Fruit fly (Drosophila melanogaster) whole organism, embryonic: ENCODE data around the gene Pino.
A peak's percentile ranks its signal among the peaks of the same experiment; 100 is the strongest.

Experiments
- ATbp ChIP-seq: fragments of 200-800 bp; sonication (Bioruptor generic); optimal IDR thresholded peaks from 2 replicates; lab custom pipeline; 2017; ENCODE audit warnings: missing biosample characterization, mild to moderate bottlenecking, missing genetic modification characterization, missing genetic modification reagents
- B-H2 ChIP-seq: fragments of 200-800 bp; sonication (Bioruptor generic); optimal IDR thresholded peaks from 2 replicates; lab custom pipeline; 2018; ENCODE audit warnings: missing biosample characterization, mild to moderate bottlenecking, missing genetic modification characterization
- CG11398 ChIP-seq: fragments of 200-800 bp; sonication (Bioruptor generic); optimal IDR thresholded peaks from 2 replicates; lab custom pipeline; 2016; ENCODE audit warnings: missing biosample characterization, missing genetic modification characterization
- CG12744 ChIP-seq: fragments of 200-800 bp; sonication (Bioruptor generic); optimal IDR thresholded peaks from 2 replicates; lab custom pipeline; 2016; ENCODE audit warnings: missing biosample characterization, missing genetic modification characterization
- CG13296 ChIP-seq: fragments of 200-800 bp; sonication (Bioruptor generic); optimal IDR thresholded peaks from 3 replicates; lab custom pipeline; 2018; ENCODE audit warnings: missing biosample characterization, mild to moderate bottlenecking, missing genetic modification characterization
- CG13894 ChIP-seq: fragments of 200-800 bp; sonication (Bioruptor generic); optimal IDR thresholded peaks from 3 replicates; lab custom pipeline; 2018; ENCODE audit warnings: missing biosample characterization, mild to moderate bottlenecking, missing genetic modification characterization, moderate library complexity
- CG15696 ChIP-seq: fragments of 200-800 bp; sonication (Bioruptor generic); optimal IDR thresholded peaks from 2 replicates; lab custom pipeline; 2019; ENCODE audit warnings: missing biosample characterization, mild to moderate bottlenecking, missing genetic modification characterization, moderate library complexity
- CG17361 ChIP-seq: fragments of 200-800 bp; sonication (Bioruptor generic); IDR thresholded peaks from 3 replicates; pipeline ENCODE4 v1.3.6; 2022; ENCODE audit warnings: missing biosample characterization, missing genetic modification characterization
- CG17829 ChIP-seq: fragments of 200-800 bp; optimal IDR thresholded peaks from 2 replicates; lab custom pipeline; 2019; ENCODE audit warnings: missing biosample characterization, mild to moderate bottlenecking, missing genetic modification characterization, moderate library complexity
- CG1832 ChIP-seq: fragments of 200-800 bp; sonication (Bioruptor generic); optimal IDR thresholded peaks from 2 replicates; lab custom pipeline; 2017; ENCODE audit warnings: missing biosample characterization, mild to moderate bottlenecking, missing genetic modification characterization, inconsistent platforms
- CG18619 ChIP-seq: fragments of 200-800 bp; sonication (Bioruptor generic); optimal IDR thresholded peaks from 3 replicates; lab custom pipeline; 2017; ENCODE audit warnings: missing biosample characterization, mild to moderate bottlenecking, missing genetic modification characterization
- CG33213 ChIP-seq: fragments of 200-800 bp; sonication (Bioruptor generic); optimal IDR thresholded peaks from 3 replicates; lab custom pipeline; 2016; ENCODE audit warnings: missing biosample characterization, missing genetic modification characterization
- CG4360 ChIP-seq: fragments of 200-800 bp; sonication (Bioruptor generic); IDR thresholded peaks from 2 replicates; pipeline ENCODE4 v1.3.6; 2022; ENCODE audit warnings: missing biosample characterization, missing genetic modification characterization
- CG5180 ChIP-seq: fragments of 200-800 bp; sonication (Bioruptor generic); optimal IDR thresholded peaks from 3 replicates; lab custom pipeline; 2017; ENCODE audit warnings: missing biosample characterization, missing genetic modification characterization, mild to moderate bottlenecking, moderate library complexity, missing genetic modification reagents
- CG5245 ChIP-seq: fragments of 200-800 bp; sonication (Bioruptor generic); optimal IDR thresholded peaks from 3 replicates; lab custom pipeline; 2016; ENCODE audit warnings: missing biosample characterization, missing genetic modification characterization
- CG8281 ChIP-seq: fragments of 200-800 bp; sonication (Bioruptor generic); optimal IDR thresholded peaks from 2 replicates; lab custom pipeline; 2018; ENCODE audit warnings: missing biosample characterization, mild to moderate bottlenecking, missing genetic modification characterization, moderate library complexity
- CG8478 ChIP-seq: fragments of >200 bp; optimal IDR thresholded peaks from 2 replicates; lab custom pipeline; 2018
- CG9609 ChIP-seq: fragments of 200-800 bp; sonication (Bioruptor generic); optimal IDR thresholded peaks from 3 replicates; lab custom pipeline; 2016; ENCODE audit warnings: missing biosample characterization, missing genetic modification characterization
- CG9817 ChIP-seq: fragments of 200-800 bp; sonication (Bioruptor generic); optimal IDR thresholded peaks from 2 replicates; lab custom pipeline; 2018; ENCODE audit warnings: missing biosample characterization, mild to moderate bottlenecking, missing genetic modification characterization, moderate library complexity
- Dref ChIP-seq: fragments of 200-800 bp; sonication (Bioruptor generic); IDR thresholded peaks from 2 replicates; pipeline ENCODE4 v1.3.6; 2022; ENCODE audit warnings: missing biosample characterization, missing genetic modification characterization
- Drgx ChIP-seq: fragments of 200-800 bp; sonication (Bioruptor generic); IDR thresholded peaks from 2 replicates; pipeline ENCODE4 v1.3.6; 2022; ENCODE audit warnings: missing biosample characterization, missing genetic modification characterization
- Hmx ChIP-seq: fragments of 200-800 bp; sonication (Bioruptor generic); optimal IDR thresholded peaks from 2 replicates; lab custom pipeline; 2016; ENCODE audit warnings: missing biosample characterization, missing genetic modification characterization
- Hr3 ChIP-seq: fragments of 200-800 bp; sonication (Bioruptor generic); optimal IDR thresholded peaks from 3 replicates; lab custom pipeline; 2016; ENCODE audit warnings: missing biosample characterization, missing genetic modification characterization
- Hsf ChIP-seq: fragments of 200-800 bp; sonication (Bioruptor generic); optimal IDR thresholded peaks from 3 replicates; lab custom pipeline; 2016; ENCODE audit warnings: missing biosample characterization, missing genetic modification characterization
- Myb ChIP-seq: fragments of 200-800 bp; sonication (Bioruptor generic); optimal IDR thresholded peaks from 2 replicates; lab custom pipeline; 2016; ENCODE audit warnings: missing biosample characterization, missing genetic modification characterization
- Nf-YA ChIP-seq: fragments of 200-800 bp; sonication (Bioruptor generic); IDR thresholded peaks from 2 replicates; pipeline ENCODE4 v1.3.6; 2022; ENCODE audit warnings: missing biosample characterization, missing genetic modification characterization
- Opbp ChIP-seq: fragments of 200-800 bp; sonication (Bioruptor generic); IDR thresholded peaks from 3 replicates; pipeline ENCODE4 v1.3.6; 2022; ENCODE audit warnings: missing biosample characterization, missing genetic modification characterization; ENCODE audit not compliant: partially characterized antibody
- Ptx1 ChIP-seq: fragments of 200-800 bp; sonication (Bioruptor generic); IDR thresholded peaks from 2 replicates; pipeline ENCODE4 v1.3.6; 2022; ENCODE audit warnings: missing biosample characterization, missing genetic modification characterization
- Spps ChIP-seq: fragments of 200-800 bp; sonication (Bioruptor generic); optimal IDR thresholded peaks from 2 replicates; lab custom pipeline; 2018; ENCODE audit warnings: missing biosample characterization, mild to moderate bottlenecking, missing genetic modification characterization
- Sry-δ ChIP-seq: fragments of 200-800 bp; sonication (Bioruptor generic); optimal IDR thresholded peaks from 2 replicates; lab custom pipeline; 2016; ENCODE audit warnings: missing biosample characterization, missing genetic modification characterization
- Trl ChIP-seq, 3 experiments: fragments of >200 bp in 2 of 3; fragments of 200-800 bp in 1 of 3; sonication (Bioruptor generic) in 1 of 3; optimal IDR thresholded peaks; 2 replicates in 1 of 3; 3 replicates in 2 of 3; lab custom pipeline; 2016 to 2017; ENCODE audit warnings: missing biosample characterization in 1 of 3, missing genetic modification characterization in 1 of 3
- ash1 ChIP-seq: fragments of 200-800 bp; sonication (Bioruptor generic); optimal IDR thresholded peaks from 2 replicates; lab custom pipeline; 2018; ENCODE audit warnings: missing biosample characterization, mild to moderate bottlenecking, missing genetic modification characterization
- caup ChIP-seq: fragments of 200-800 bp; sonication (Bioruptor generic); optimal IDR thresholded peaks from 3 replicates; lab custom pipeline; 2017; ENCODE audit warnings: missing biosample characterization, mild to moderate bottlenecking, missing genetic modification characterization, moderate library complexity; ENCODE audit not compliant: severe bottlenecking
- croc ChIP-seq: fragments of 200-800 bp; sonication (Bioruptor generic); conservative IDR thresholded peaks from 3 replicates; pipeline ENCODE4 v1.3.6; 2022; ENCODE audit warnings: missing biosample characterization, missing genetic modification characterization
- crp ChIP-seq, 2 experiments: fragments of 200-800 bp; sonication (Bioruptor generic); optimal IDR thresholded peaks; 2 replicates in 1 of 2; 3 replicates in 1 of 2; lab custom pipeline; 2017; ENCODE audit warnings: missing biosample characterization in 2 of 2, missing genetic modification characterization in 2 of 2, mild to moderate bottlenecking in 1 of 2, moderate library complexity in 1 of 2
- eve ChIP-seq, 2 experiments: fragments of >200 bp; optimal IDR thresholded peaks; 2 replicates each; lab custom pipeline; 2017; ENCODE audit warnings: missing biosample characterization in 2 of 2, missing genetic modification characterization in 2 of 2
- ewg ChIP-seq: fragments of 200-800 bp; sonication (Bioruptor generic); optimal IDR thresholded peaks from 3 replicates; lab custom pipeline; 2017; ENCODE audit warnings: mild to moderate bottlenecking, missing biosample characterization, missing genetic modification reagents, missing genetic modification characterization
- gcm2 ChIP-seq: fragments of 200-800 bp; sonication (Bioruptor generic); optimal IDR thresholded peaks from 2 replicates; lab custom pipeline; 2016; ENCODE audit warnings: missing biosample characterization, missing genetic modification characterization
- gt ChIP-seq: fragments of 200-800 bp; sonication (Bioruptor generic); IDR thresholded peaks from 2 replicates; pipeline ENCODE4 v1.3.6; 2022; ENCODE audit warnings: missing biosample characterization, missing genetic modification characterization
- ind ChIP-seq: fragments of 200-800 bp; sonication (Bioruptor generic); optimal IDR thresholded peaks from 3 replicates; lab custom pipeline; 2016; ENCODE audit warnings: missing biosample characterization, missing genetic modification characterization
- pho ChIP-seq: fragments of 200-800 bp; sonication (Bioruptor generic); optimal IDR thresholded peaks from 2 replicates; lab custom pipeline; 2016; ENCODE audit warnings: missing biosample characterization, missing genetic modification characterization
- sc ChIP-seq, 3 experiments: fragments of >200 bp in 2 of 3; fragments of 200-800 bp in 1 of 3; sonication (Bioruptor generic) in 1 of 3; optimal IDR thresholded peaks; 2 replicates in 2 of 3; 3 replicates in 1 of 3; lab custom pipeline; 2017; ENCODE audit warnings: mild to moderate bottlenecking in 1 of 3, missing biosample characterization in 1 of 3, missing genetic modification characterization in 1 of 3, missing genetic modification reagents in 1 of 3
- sisA ChIP-seq: fragments of 200-800 bp; sonication (Bioruptor generic); IDR thresholded peaks from 2 replicates; pipeline ENCODE4 v1.3.6; 2022; ENCODE audit warnings: missing biosample characterization, missing genetic modification characterization
- so ChIP-seq: fragments of 200-800 bp; sonication (Bioruptor generic); IDR thresholded peaks from 3 replicates; pipeline ENCODE4 v1.3.6; 2022; ENCODE audit warnings: missing biosample characterization, missing genetic modification characterization
- sr ChIP-seq: fragments of 200-800 bp; sonication (Bioruptor generic); IDR thresholded peaks from 3 replicates; pipeline ENCODE4 v1.3.6; 2022; ENCODE audit warnings: missing biosample characterization, missing genetic modification characterization
- tna ChIP-seq: fragments of 200-800 bp; sonication (Bioruptor generic); IDR thresholded peaks from 2 replicates; pipeline ENCODE4 v1.3.6; 2022; ENCODE audit warnings: missing biosample characterization, missing genetic modification characterization; ENCODE audit not compliant: partially characterized antibody
- vfl ChIP-seq: fragments of 200-800 bp; sonication (Bioruptor generic); optimal IDR thresholded peaks from 2 replicates; lab custom pipeline; 2016; ENCODE audit warnings: missing biosample characterization, missing genetic modification characterization
- yki ChIP-seq: fragments of >200 bp; optimal IDR thresholded peaks from 3 replicates; lab custom pipeline; 2018
- z ChIP-seq: fragments of 200-800 bp; sonication (Bioruptor generic); IDR thresholded peaks from 3 replicates; pipeline ENCODE4 v1.3.6; 2022; ENCODE audit warnings: missing biosample characterization, missing genetic modification characterization

Pino gene

dm6 chr2L:1074180-1074864 is 54.4 kb downstream of the Pino start (continued):
- TF ChIP-seq CG8281 (tag; lab: Kevin White, UChicago) (peak; percentile 46), CG18619 (GFP tag; lab: Kevin White, UChicago) (peak; percentile 63), Opbp (GFP tag; lab: Robert Waterston, UW) (no peak), ash1 (no peak), Hsf (GFP tag; lab: Kevin White, UChicago) (peak; percentile 79), z (GFP tag; lab: Robert Waterston, UW) (peak; percentile 58; the same call in 1 of the 3 replicates), ATbp (GFP tag; lab: Kevin White, UChicago) (peak; percentile 88), croc (GFP tag; lab: Robert Waterston, UW) (peak; percentile 80), CG4360 (peak; percentile 79), CG5245 (GFP tag; lab: Kevin White, UChicago) (peak; percentile 72), sisA (GFP tag; lab: Robert Waterston, UW) (peak; percentile 70), CG12744 (GFP tag; lab: Kevin White, UChicago) (peak; percentile 43), Sry-δ (GFP tag; lab: Kevin White, UChicago) (peak; percentile 35), crp (GFP tag; optimal IDR thresholded peaks at IDR 0.05; lab: Kevin White, UChicago) (peak in 1 of 2 experiments; percentile 11), pho (GFP tag; lab: Kevin White, UChicago) (peak; percentile 55), CG1832 (GFP tag; lab: Kevin White, UChicago) (peak; percentile 37), Ptx1 (GFP tag; lab: Robert Waterston, UW) (peak; percentile 73), ewg (GFP tag; lab: Kevin White, UChicago) (peak; percentile 76), gt (GFP tag; lab: Robert Waterston, UW) (0 out of 2 replicates have a peak, but pooled peaks have one; percentile 9), Dref (GFP tag; lab: Robert Waterston, UW) (no peak), Hmx (GFP tag; lab: Kevin White, UChicago) (no peak), caup (GFP tag; lab: Kevin White, UChicago) (peak; percentile 45), B-H2 (GFP tag; lab: Kevin White, UChicago) (no peak), CG17829 (tag; lab: Kevin White, UChicago) (peak; percentile 90), so (GFP tag; lab: Robert Waterston, UW) (peak; percentile 85), CG17361 (GFP tag; lab: Robert Waterston, UW) (peak; percentile 91), CG8478 (lab: Kevin White, UChicago) (no peak), sr (no peak), Hr3 (GFP tag; lab: Kevin White, UChicago) (peak; percentile 71), Spps (tag; lab: Kevin White, UChicago) (peak; percentile 84), CG5180 (GFP tag; lab: Kevin White, UChicago) (peak; percentile 51), sc (optimal IDR thresholded peaks at IDR 0.05; lab: Kevin White, UChicago) (no peak), sc (GFP tag; optimal IDR thresholded peaks at IDR 0.05; lab: Kevin White, UChicago) (peak; percentile 76), CG9609 (GFP tag; lab: Kevin White, UChicago) (peak; percentile 46), eve (GFP tag; optimal IDR thresholded peaks at IDR 0.05; lab: Kevin White, UChicago) (no peak), vfl (GFP tag; lab: Kevin White, UChicago) (no peak), ind (GFP tag; lab: Kevin White, UChicago) (peak; percentile 74), gcm2 (GFP tag; lab: Kevin White, UChicago) (peak; percentile 57), Trl (optimal IDR thresholded peaks at IDR 0.05; lab: Kevin White, UChicago) (no peak), Trl (GFP tag; optimal IDR thresholded peaks at IDR 0.05; lab: Kevin White, UChicago) (peak; percentile 71), Myb (peak; percentile 48), CG33213 (GFP tag; lab: Kevin White, UChicago) (peak; percentile 42), CG13894 (tag; lab: Kevin White, UChicago) (no peak), CG11398 (GFP tag; lab: Kevin White, UChicago) (peak; percentile 62), Nf-YA (GFP tag; lab: Robert Waterston, UW) (peak; percentile 28; the same call in 1 of the 2 replicates), CG13296 (GFP tag; lab: Kevin White, UChicago) (peak; percentile 18), Drgx (GFP tag; lab: Robert Waterston, UW) (peak; percentile 57; the same call in 1 of the 2 replicates), yki (lab: Kevin White, UChicago) (no peak), CG9817 (peak; percentile 48), CG15696 (tag; lab: Kevin White, UChicago) (peak; percentile 61), tna (GFP tag; lab: Robert Waterston, UW) (no peak)
